Worm (Caenorhabditis elegans): Measurements from ENCODE around the gene pals-39.

- no peak for TF ChIP-seq ces-1 (GFP tag; optimal IDR thresholded peaks at IDR 0.05)
- peak; percentile 74 for TF ChIP-seq lin-13 (GFP tag; optimal IDR thresholded peaks at IDR 0.05)
- TF ChIP-seq pha-4 (GFP tag; IDR thresholded peaks at IDR 0.05): peak; percentile 60; the same call in 1 of the 2 replicates
- TF ChIP-seq pha-4 (tag; optimal IDR thresholded peaks at IDR 0.05): no peak
- peak; percentile 24 for TF ChIP-seq nhr-77 (tag; optimal IDR thresholded peaks at IDR 0.05)
- no peak for TF ChIP-seq jun-1 (tag; optimal IDR thresholded peaks at IDR 0.05)
- no peak for TF ChIP-seq lin-29 (GFP tag; IDR thresholded peaks at IDR 0.05)
- TF ChIP-seq ceh-28 (tag; optimal IDR thresholded peaks at IDR 0.05): no peak
- no peak for TF ChIP-seq aly-2 (tag; optimal IDR thresholded peaks at IDR 0.05)
- no peak for TF ChIP-seq ZK546.5 (tag; optimal IDR thresholded peaks at IDR 0.05)
- peak; percentile 5 for TF ChIP-seq spr-3 (GFP tag; optimal IDR thresholded peaks at IDR 0.05)
- TF ChIP-seq ama-1 (optimal IDR thresholded peaks at IDR 0.05): peak; percentile 68
Measured at ce11 chrV:12491070-12491643, 47.5 kb upstream of the pals-39 start.

Data from whole organism, L4 larva.